Worm (Caenorhabditis elegans) whole organism, midembryonic: ENCODE results near the gene K05F1.8.
"Not testable (repeated sequence)": the region's sequence is repeated elsewhere in the genome, so short reads cannot be mapped to it uniquely, and the experiment has no call there.

ENCODE experiments used
- T22C8.4 ChIP-seq: fragments of 200-800 bp; sonication (Bioruptor generic); IDR thresholded peaks from 2 replicates; pipeline ENCODE4 v1.3.6; 2022; ENCODE audit warnings: missing genetic modification characterization, missing compliant biosample characterization
- cog-1 ChIP-seq: sonication (generic microtip); optimal IDR thresholded peaks from 2 replicates; lab custom pipeline; 2016; ENCODE audit warnings: missing genetic modification characterization, missing compliant biosample characterization
- flt-1 ChIP-seq: fragments of 200-800 bp; sonication (Bioruptor generic); IDR thresholded peaks from 2 replicates; pipeline ENCODE4 v1.3.6; 2022; ENCODE audit warnings: missing genetic modification characterization, missing compliant biosample characterization
- klf-2 ChIP-seq: fragments of 200-800 bp; sonication (Bioruptor generic); conservative IDR thresholded peaks from 2 replicates; pipeline ENCODE4 v1.3.6; 2022; ENCODE audit warnings: missing genetic modification reagents, missing genetic modification characterization, missing compliant biosample characterization
- med-1 ChIP-seq: sonication (generic microtip); optimal IDR thresholded peaks from 2 replicates; lab custom pipeline; 2017; ENCODE audit warnings: missing genetic modification characterization, mild to moderate bottlenecking, missing compliant biosample characterization, antibody characterized with exemption, missing genetic modification reagents; ENCODE audit not compliant: insufficient read depth
- ref-1 ChIP-seq: fragments of 200-800 bp; sonication (Bioruptor generic); conservative IDR thresholded peaks from 2 replicates; pipeline ENCODE4 v1.3.6; 2022; ENCODE audit warnings: missing genetic modification reagents, missing genetic modification characterization, missing compliant biosample characterization
- tab-1 ChIP-seq: fragments of 200-800 bp; sonication (Bioruptor generic); IDR thresholded peaks from 2 replicates; pipeline ENCODE4 v1.3.6; 2022; ENCODE audit warnings: missing genetic modification characterization, missing compliant biosample characterization
- ztf-23 ChIP-seq: fragments of 200-800 bp; sonication (Bioruptor generic); IDR thresholded peaks from 2 replicates; pipeline ENCODE4 v1.3.6; 2022; ENCODE audit warnings: missing genetic modification reagents, missing genetic modification characterization, missing compliant biosample characterization
- ztf-29 ChIP-seq: fragments of 200-800 bp; sonication (Bioruptor generic); IDR thresholded peaks from 2 replicates; pipeline ENCODE4 v1.3.6; 2022; ENCODE audit warnings: missing genetic modification reagents, missing genetic modification characterization, missing compliant biosample characterization

The K05F1.8 gene

ce11 chrII:5772547-5773142 is 26.8 kb downstream of the K05F1.8 start:
- peak; percentile 11 for TF ChIP-seq cog-1 (tag; lab: Kevin White, UChicago)
- peak; percentile 50; the same call in 1 of the 2 replicates for TF ChIP-seq ztf-29 (GFP tag; lab: Robert Waterston, UW)
- TF ChIP-seq ztf-23 (GFP tag; lab: Robert Waterston, UW), result peak; percentile 80
- TF ChIP-seq flt-1 (GFP tag; lab: Robert Waterston, UW), result peak; percentile 80; the same call in 1 of the 2 replicates
- no peak; the same call in 1 of the 2 replicates for TF ChIP-seq klf-2 (GFP tag; lab: Robert Waterston, UW)
- 0 out of 2 replicates have a peak, but pooled peaks have one; percentile 39 for TF ChIP-seq ref-1 (GFP tag; lab: Robert Waterston, UW)
- TF ChIP-seq med-1 (GFP tag; lab: Kevin White, UChicago), result no peak
- TF ChIP-seq tab-1 (GFP tag; lab: Robert Waterston, UW), result peak; percentile 82
- TF ChIP-seq T22C8.4 (GFP tag; lab: Robert Waterston, UW), result peak; percentile 41; the same call in 1 of the 2 replicates

- TF ChIP-seq cog-1 (tag; lab: Kevin White, UChicago), result no peak
- TF ChIP-seq med-1 (GFP tag; lab: Kevin White, UChicago), result no peak
- no peak for TF ChIP-seq klf-2 (GFP tag; lab: Robert Waterston, UW)
- no peak for TF ChIP-seq ztf-29 (GFP tag; lab: Robert Waterston, UW)
- no peak for TF ChIP-seq T22C8.4 (GFP tag; lab: Robert Waterston, UW)
- no peak for TF ChIP-seq tab-1 (GFP tag; lab: Robert Waterston, UW)
- no peak for TF ChIP-seq flt-1 (GFP tag; lab: Robert Waterston, UW)
- no peak for TF ChIP-seq ztf-23 (GFP tag; lab: Robert Waterston, UW)
- TF ChIP-seq ref-1 (GFP tag; lab: Robert Waterston, UW), result no peak
Observed at ce11 chrII:5768274-5768820, 31.1 kb downstream of the K05F1.8 start.

- TF ChIP-seq med-1 (GFP tag; lab: Kevin White, UChicago) (no peak), ztf-23 (GFP tag; lab: Robert Waterston, UW) (no peak), cog-1 (tag; lab: Kevin White, UChicago) (no peak), ztf-29 (GFP tag; lab: Robert Waterston, UW) (no peak), tab-1 (GFP tag; lab: Robert Waterston, UW) (no peak), T22C8.4 (GFP tag; lab: Robert Waterston, UW) (no peak), flt-1 (GFP tag; lab: Robert Waterston, UW) (no peak), klf-2 (GFP tag; lab: Robert Waterston, UW) (no peak), ref-1 (GFP tag; lab: Robert Waterston, UW) (no peak)
Observed at ce11 chrII:5765318-5765717, 34.1 kb downstream of the K05F1.8 start, which contains the start of gene ifb-1. ifb-1 (plus strand) TSS chrII:5765618.

ce11 chrII:5757656-5758055 is 41.8 kb downstream of the K05F1.8 start, which contains the start of the genes F10C1.3 and F10C1.23:
F10C1.3 (minus strand) TSS chrII:5757756.
F10C1.23 (plus strand) TSS chrII:5758040.
- not testable (repeated sequence) for TF ChIP-seq tab-1 (GFP tag; lab: Robert Waterston, UW); T22C8.4 (GFP tag; lab: Robert Waterston, UW); med-1 (GFP tag; lab: Kevin White, UChicago)

ce11 chrII:5754168-5754567 is 45.3 kb downstream of the K05F1.8 start, which contains the start of gene F10C1.8:
F10C1.8 (plus strand) TSS chrII:5754468.
- TF ChIP-seq cog-1 (tag; lab: Kevin White, UChicago) (no peak), T22C8.4 (GFP tag; lab: Robert Waterston, UW) (no peak), ztf-29 (GFP tag; lab: Robert Waterston, UW) (no peak), med-1 (GFP tag; lab: Kevin White, UChicago) (no peak), ref-1 (GFP tag; lab: Robert Waterston, UW) (no peak), flt-1 (GFP tag; lab: Robert Waterston, UW) (no peak), ztf-23 (GFP tag; lab: Robert Waterston, UW) (no peak), klf-2 (GFP tag; lab: Robert Waterston, UW) (no peak), tab-1 (GFP tag; lab: Robert Waterston, UW) (no peak)

ce11 chrII:5751353-5751752 is 48.1 kb downstream of the K05F1.8 start:
- TF ChIP-seq flt-1 (GFP tag; lab: Robert Waterston, UW), result no peak
- TF ChIP-seq tab-1 (GFP tag; lab: Robert Waterston, UW), result no peak
- no peak for TF ChIP-seq T22C8.4 (GFP tag; lab: Robert Waterston, UW)
- TF ChIP-seq ztf-23 (GFP tag; lab: Robert Waterston, UW), result no peak
- TF ChIP-seq ztf-29 (GFP tag; lab: Robert Waterston, UW), result no peak
- no peak for TF ChIP-seq cog-1 (tag; lab: Kevin White, UChicago)
- TF ChIP-seq ref-1 (GFP tag; lab: Robert Waterston, UW), result no peak
- TF ChIP-seq klf-2 (GFP tag; lab: Robert Waterston, UW), result no peak
- no peak for TF ChIP-seq med-1 (GFP tag; lab: Kevin White, UChicago)

- TF ChIP-seq cog-1 (tag; lab: Kevin White, UChicago), result no peak
- TF ChIP-seq tab-1 (GFP tag; lab: Robert Waterston, UW), result no peak
- TF ChIP-seq med-1 (GFP tag; lab: Kevin White, UChicago), result no peak
- no peak for TF ChIP-seq flt-1 (GFP tag; lab: Robert Waterston, UW)
- TF ChIP-seq T22C8.4 (GFP tag; lab: Robert Waterston, UW), result no peak
- no peak for TF ChIP-seq ztf-23 (GFP tag; lab: Robert Waterston, UW)
- no peak for TF ChIP-seq ztf-29 (GFP tag; lab: Robert Waterston, UW)
- no peak for TF ChIP-seq ref-1 (GFP tag; lab: Robert Waterston, UW)
- TF ChIP-seq klf-2 (GFP tag; lab: Robert Waterston, UW), result no peak
Observed at ce11 chrII:5749733-5750238, 49.7 kb downstream of the K05F1.8 start, which contains the start of gene ifb-2. ifb-2 (plus strand) TSS chrII:5750188.
